Worm (Caenorhabditis elegans) whole organism, dauer: ENCODE results near the gene fzr-1.

Experiments used
- unc-62 ChIP-seq: sonication (generic microtip); optimal IDR thresholded peaks from 2 replicates; lab custom pipeline; 2017; ENCODE audit warnings: missing biosample characterization, missing genetic modification reagents, missing genetic modification characterization

The fzr-1 gene

ce11 chrII:9603419-9603818 is 40.8 kb downstream of the fzr-1 start:
- TF ChIP-seq unc-62 (GFP tag; lab: Kevin White, UChicago), result no peak

- TF ChIP-seq unc-62 (GFP tag; lab: Kevin White, UChicago), result no peak
These were observed 41.7 kb downstream of the fzr-1 start for ce11 chrII:9602566-9602965.

- TF ChIP-seq unc-62 (GFP tag; lab: Kevin White, UChicago), result no peak
These were observed 42.6 kb downstream of the fzr-1 start for ce11 chrII:9601679-9602078.

- no peak for TF ChIP-seq unc-62 (GFP tag; lab: Kevin White, UChicago)
These were observed 43.2 kb downstream of the fzr-1 start for ce11 chrII:9601069-9601468.

ce11 chrII:9600022-9600722 is 44.1 kb downstream of the fzr-1 start:
- no peak for TF ChIP-seq unc-62 (GFP tag; lab: Kevin White, UChicago)

ce11 chrII:9597516-9598047 is 46.7 kb downstream of the fzr-1 start, which contains the start of gene mrpl-53:
mrpl-53 (plus strand) TSS chrII:9597622.
- TF ChIP-seq unc-62 (GFP tag; lab: Kevin White, UChicago), result no peak

- TF ChIP-seq unc-62 (GFP tag; lab: Kevin White, UChicago), result no peak
These were observed 47.9 kb downstream of the fzr-1 start, which contains the start of gene E02H1.6 for ce11 chrII:9596401-9596800. E02H1.6 (plus strand) TSS chrII:9596701.

- no peak for TF ChIP-seq unc-62 (GFP tag; lab: Kevin White, UChicago)
These were observed 49.3 kb downstream of the fzr-1 start, which contains the start of gene E02H1.5 for ce11 chrII:9594924-9595323. E02H1.5 (plus strand) TSS chrII:9595224.

- no peak for TF ChIP-seq unc-62 (GFP tag; lab: Kevin White, UChicago)
These were observed 51.5 kb downstream of the fzr-1 start, which contains the start of gene parp-2 for ce11 chrII:9592737-9593136. parp-2 (plus strand) TSS chrII:9593037.

ce11 chrII:9591071-9591470 is 53.2 kb downstream of the fzr-1 start, which contains the start of the genes E02H1.1 and tag-124:
E02H1.1 (minus strand) TSS chrII:9591164.
tag-124 (plus strand) TSS chrII:9591292.
- no peak for TF ChIP-seq unc-62 (GFP tag; lab: Kevin White, UChicago)
